Fruit fly (Drosophila melanogaster) whole organism: ENCODE results near the gene Pdxk.

Experiments
- Dll ChIP-seq: fragments of >200 bp; optimal IDR thresholded peaks from 2 replicates; lab custom pipeline; 2017
- usp ChIP-seq: fragments of >200 bp; optimal IDR thresholded peaks from 2 replicates; lab custom pipeline; 2017; ENCODE audit warnings: missing biosample characterization, missing genetic modification characterization, mixed read lengths

- TF ChIP-seq Dll (lab: Kevin White, UChicago) (no peak), usp (GFP tag; lab: Kevin White, UChicago) (no peak)
Measured at dm6 chr3L:9349314-9349733, 10.8 kb upstream of the Pdxk start, which contains the start of gene PGRP-LF.
